Worm (Caenorhabditis elegans): ENCODE data around the gene K01D12.9.

- TF ChIP-seq ceh-63 (GFP tag; optimal IDR thresholded peaks at IDR 0.05) (no peak), fkh-10 (GFP tag; optimal IDR thresholded peaks at IDR 0.05) (no peak), nhr-237 (tag; optimal IDR thresholded peaks at IDR 0.05) (no peak), snpc-4 (tag; optimal IDR thresholded peaks at IDR 0.05) (no peak), lir-3 (tag; optimal IDR thresholded peaks at IDR 0.05; ENCODE audit: poor library complexity) (no peak), nhr-71 (tag; optimal IDR thresholded peaks at IDR 0.05) (no peak)
Measured at ce11 chrV:12420843-12421242, 16.4 kb upstream of the K01D12.9 start, which contains the start of gene C54D10.4.
